Worm (Caenorhabditis elegans): Measurements from ENCODE around the gene C13G3.1.

DNA sequence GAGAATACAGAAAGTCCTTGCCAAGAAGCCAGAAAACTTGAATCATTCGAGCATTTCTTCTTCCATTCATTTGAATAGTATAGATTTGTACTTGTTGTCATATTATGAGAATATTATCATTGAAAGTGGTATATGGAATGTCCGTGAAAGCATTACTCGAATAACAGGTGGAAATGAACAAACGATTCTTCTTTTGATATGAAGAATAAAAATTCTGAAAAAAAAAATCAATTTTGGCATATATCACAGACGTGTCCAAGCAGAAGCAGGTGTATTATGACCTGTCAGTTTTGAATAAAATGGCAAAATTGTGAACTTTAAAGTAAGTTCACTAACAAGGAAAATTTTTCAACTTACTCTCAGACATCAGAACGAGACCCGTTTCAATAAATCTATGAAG is 44.8 kb upstream of the C13G3.1 start, which contains the start of gene srh-75:
- TF ChIP-seq ama-1 (optimal IDR thresholded peaks at IDR 0.05): no peak
- no peak for TF ChIP-seq nfya-1 (tag; optimal IDR thresholded peaks at IDR 0.05)
- TF ChIP-seq nhr-11 (tag; optimal IDR thresholded peaks at IDR 0.05): no peak
- TF ChIP-seq ceh-18 (tag; optimal IDR thresholded peaks at IDR 0.05): no peak
- no peak for TF ChIP-seq pha-4 (tag; optimal IDR thresholded peaks at IDR 0.05)
- no peak for TF ChIP-seq ets-4 (tag; optimal IDR thresholded peaks at IDR 0.05)
